Worm (Caenorhabditis elegans): ENCODE data around the gene W08E12.5.

DNA sequence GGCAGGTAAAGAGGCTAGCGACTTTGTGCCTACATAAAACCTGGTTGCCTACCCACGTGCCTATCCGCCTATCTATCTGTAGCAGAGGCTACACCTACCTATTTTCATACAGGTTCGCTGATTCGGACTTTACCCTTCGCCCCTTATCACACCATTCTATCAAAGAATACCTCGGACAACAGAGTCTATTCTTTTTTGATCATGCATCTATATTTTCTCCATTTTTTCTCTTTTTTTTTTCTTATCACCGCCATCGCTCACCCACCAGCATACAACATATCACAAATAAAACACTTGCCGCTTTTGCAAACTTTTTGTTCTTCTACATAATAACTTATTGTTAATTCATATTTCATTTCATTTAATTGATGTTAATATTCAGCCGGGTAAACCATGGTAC, 42.1 kb upstream of the W08E12.5 start, which contains the start of gene T26C12.1:
- TF ChIP-seq W03F9.2 (tag; optimal IDR thresholded peaks at IDR 0.05) (no peak), him-1 (tag; optimal IDR thresholded peaks at IDR 0.05) (no peak)

Data from whole organism, L4/young adult.